Fruit fly (Drosophila melanogaster) whole organism, embryonic: ENCODE results near the gene eas.

Source experiments
- Ada2b ChIP-seq: fragments of 200-800 bp; sonication (Bioruptor generic); IDR thresholded peaks from 2 replicates; pipeline ENCODE4 v1.3.6; 2022; ENCODE audit warnings: missing biosample characterization, missing genetic modification characterization
- Aef1 ChIP-seq: fragments of 200-800 bp; sonication (Bioruptor generic); IDR thresholded peaks from 3 replicates; pipeline ENCODE4 v1.3.6; 2022; ENCODE audit warnings: missing biosample characterization, missing genetic modification characterization
- B-H1 ChIP-seq: fragments of 200-800 bp; sonication (Bioruptor generic); IDR thresholded peaks from 3 replicates; pipeline ENCODE4 v1.3.6; 2022; ENCODE audit warnings: missing biosample characterization, missing genetic modification characterization
- CG10321 ChIP-seq: fragments of 200-800 bp; sonication (Bioruptor generic); IDR thresholded peaks from 2 replicates; pipeline ENCODE4 v1.3.6; 2022; ENCODE audit warnings: missing biosample characterization, missing genetic modification characterization
- CG10462 ChIP-seq: fragments of 200-800 bp; sonication (Bioruptor generic); optimal IDR thresholded peaks from 2 replicates; lab custom pipeline; 2016; ENCODE audit warnings: missing biosample characterization, missing genetic modification characterization
- CG10543 ChIP-seq: fragments of 200-800 bp; sonication (Bioruptor generic); optimal IDR thresholded peaks from 3 replicates; lab custom pipeline; 2017; ENCODE audit warnings: missing biosample characterization, mild to moderate bottlenecking, missing genetic modification characterization, moderate library complexity
- CG11085 ChIP-seq: fragments of 200-800 bp; sonication (Bioruptor generic); IDR thresholded peaks from 2 replicates; pipeline ENCODE4 v1.3.6; 2022; ENCODE audit warnings: missing biosample characterization, missing genetic modification characterization
- CG11504 ChIP-seq: fragments of 200-800 bp; sonication (Bioruptor generic); optimal IDR thresholded peaks from 3 replicates; lab custom pipeline; 2019; ENCODE audit warnings: missing biosample characterization, mild to moderate bottlenecking, missing genetic modification characterization, moderate library complexity
- CG14014 ChIP-seq: fragments of 200-800 bp; sonication (Bioruptor generic); IDR thresholded peaks from 2 replicates; pipeline ENCODE4 v1.3.6; 2022; ENCODE audit warnings: missing biosample characterization, missing genetic modification characterization
- CG14050 ChIP-seq: fragments of 200-800 bp; sonication (Bioruptor generic); IDR thresholded peaks from 3 replicates; pipeline ENCODE4 v1.3.6; 2022; ENCODE audit warnings: missing biosample characterization, missing genetic modification characterization
- CG15269 ChIP-seq: fragments of 200-800 bp; sonication (Bioruptor generic); optimal IDR thresholded peaks from 2 replicates; lab custom pipeline; 2018; ENCODE audit warnings: missing biosample characterization, mild to moderate bottlenecking, missing genetic modification characterization, moderate library complexity
- CG18011 ChIP-seq: fragments of 200-800 bp; sonication (Bioruptor generic); optimal IDR thresholded peaks from 2 replicates; lab custom pipeline; 2017; ENCODE audit warnings: missing biosample characterization, missing genetic modification characterization, mild to moderate bottlenecking, moderate library complexity, missing genotype
- CG1832 ChIP-seq: fragments of 200-800 bp; sonication (Bioruptor generic); optimal IDR thresholded peaks from 2 replicates; lab custom pipeline; 2017; ENCODE audit warnings: missing biosample characterization, mild to moderate bottlenecking, missing genetic modification characterization, inconsistent platforms
- CG2129 ChIP-seq: fragments of 200-800 bp; sonication (Bioruptor generic); IDR thresholded peaks from 2 replicates; pipeline ENCODE4 v1.3.6; 2022; ENCODE audit warnings: missing biosample characterization, missing genetic modification characterization; ENCODE audit not compliant: partially characterized antibody
- CG31365 ChIP-seq: fragments of 200-800 bp; sonication (Bioruptor generic); optimal IDR thresholded peaks from 2 replicates; lab custom pipeline; 2018; ENCODE audit warnings: missing biosample characterization, mild to moderate bottlenecking, missing genetic modification characterization
- CG32767 ChIP-seq: fragments of 200-800 bp; sonication (Bioruptor generic); IDR thresholded peaks from 2 replicates; pipeline ENCODE4 v1.3.6; 2022; ENCODE audit warnings: missing biosample characterization, missing genetic modification characterization
- CG3281 ChIP-seq: fragments of 200-800 bp; sonication (Bioruptor generic); optimal IDR thresholded peaks from 3 replicates; lab custom pipeline; 2017; ENCODE audit warnings: missing biosample characterization, mild to moderate bottlenecking, missing genetic modification characterization
- CG4328 ChIP-seq: fragments of 200-800 bp; sonication (Bioruptor generic); optimal IDR thresholded peaks from 3 replicates; lab custom pipeline; 2017; ENCODE audit warnings: missing biosample characterization, missing genetic modification reagents, missing genetic modification characterization
- CG5180 ChIP-seq: fragments of 200-800 bp; sonication (Bioruptor generic); optimal IDR thresholded peaks from 3 replicates; lab custom pipeline; 2017; ENCODE audit warnings: missing biosample characterization, missing genetic modification characterization, mild to moderate bottlenecking, moderate library complexity, missing genetic modification reagents
- CG9797 ChIP-seq: fragments of 200-800 bp; sonication (Bioruptor generic); optimal IDR thresholded peaks from 3 replicates; lab custom pipeline; 2018; ENCODE audit warnings: missing biosample characterization, mild to moderate bottlenecking, missing genetic modification characterization
- Chrac-16 ChIP-seq: fragments of 200-800 bp; sonication (Bioruptor generic); optimal IDR thresholded peaks from 3 replicates; lab custom pipeline; 2016; ENCODE audit warnings: missing biosample characterization, missing genetic modification characterization
- Dip3 ChIP-seq: fragments of 200-800 bp; sonication (Bioruptor generic); optimal IDR thresholded peaks from 3 replicates; lab custom pipeline; 2016; ENCODE audit warnings: missing biosample characterization, missing genetic modification characterization
- Doc3 ChIP-seq: fragments of 200-800 bp; sonication (Bioruptor generic); IDR thresholded peaks from 3 replicates; pipeline ENCODE4 v1.3.6; 2022; ENCODE audit warnings: missing biosample characterization, missing genetic modification characterization; ENCODE audit not compliant: partially characterized antibody
- Eip74EF ChIP-seq, 2 experiments: fragments of 200-800 bp in 1 of 2; fragments of >200 bp in 1 of 2; sonication (Bioruptor generic) in 1 of 2; optimal IDR thresholded peaks; 2 replicates each; lab custom pipeline; 2017 to 2019; ENCODE audit warnings: missing biosample characterization in 2 of 2, missing genetic modification characterization in 2 of 2, mild to moderate bottlenecking in 1 of 2, moderate library complexity in 1 of 2
- Ets65A ChIP-seq: fragments of 200-800 bp; sonication (Bioruptor generic); peaks from one replicate; lab custom pipeline; 2016; ENCODE audit warnings: missing biosample characterization, missing genetic modification characterization
- Fer2 ChIP-seq: fragments of 200-800 bp; sonication (Bioruptor generic); optimal IDR thresholded peaks from 2 replicates; lab custom pipeline; 2018; ENCODE audit warnings: missing biosample characterization, mild to moderate bottlenecking, missing genetic modification characterization, moderate library complexity
- Gsc ChIP-seq: fragments of 200-800 bp; sonication (Bioruptor generic); IDR thresholded peaks from 2 replicates; pipeline ENCODE4 v1.3.6; 2022; ENCODE audit warnings: missing biosample characterization, missing genetic modification characterization
- Hr39 ChIP-seq: fragments of >200 bp; optimal IDR thresholded peaks from 2 replicates; lab custom pipeline; 2017
- NFAT ChIP-seq: fragments of 200-800 bp; sonication (Bioruptor generic); IDR thresholded peaks from 2 replicates; pipeline ENCODE4 v1.3.6; 2022; ENCODE audit warnings: missing biosample characterization, missing genetic modification characterization
- Oli ChIP-seq: fragments of 200-800 bp; sonication (Bioruptor generic); optimal IDR thresholded peaks from 2 replicates; lab custom pipeline; 2018; ENCODE audit warnings: missing biosample characterization, mild to moderate bottlenecking, missing genetic modification characterization, moderate library complexity
- Sry-β ChIP-seq: fragments of 200-800 bp; sonication (Bioruptor generic); optimal IDR thresholded peaks from 2 replicates; lab custom pipeline; 2018; ENCODE audit warnings: missing biosample characterization, mild to moderate bottlenecking, missing genetic modification characterization, moderate library complexity
- Xrp1 ChIP-seq: fragments of 200-800 bp; sonication (Bioruptor generic); IDR thresholded peaks from 2 replicates; pipeline ENCODE4 v1.3.6; 2022; ENCODE audit warnings: missing biosample characterization, missing genetic modification characterization
- bcd ChIP-seq: fragments of 200-800 bp; sonication (Bioruptor generic); optimal IDR thresholded peaks from 2 replicates; lab custom pipeline; 2017; ENCODE audit warnings: missing biosample characterization, mild to moderate bottlenecking, missing genetic modification characterization
- chif ChIP-seq, 2 experiments: fragments of 200-800 bp; sonication (Bioruptor generic); optimal IDR thresholded peaks; 3 replicates each; lab custom pipeline; 2016; ENCODE audit warnings: missing biosample characterization in 2 of 2, missing genetic modification characterization in 2 of 2
- ci ChIP-seq: fragments of 200-800 bp; sonication (Bioruptor generic); IDR thresholded peaks from 3 replicates; pipeline ENCODE4 v1.3.6; 2022; ENCODE audit warnings: missing biosample characterization, missing genetic modification characterization
- crp ChIP-seq, 2 experiments: fragments of 200-800 bp; sonication (Bioruptor generic); optimal IDR thresholded peaks; 2 replicates in 1 of 2; 3 replicates in 1 of 2; lab custom pipeline; 2017; ENCODE audit warnings: missing biosample characterization in 2 of 2, missing genetic modification characterization in 2 of 2, mild to moderate bottlenecking in 1 of 2, moderate library complexity in 1 of 2
- dmrt99B ChIP-seq: fragments of 200-800 bp; sonication (Bioruptor generic); optimal IDR thresholded peaks from 2 replicates; lab custom pipeline; 2018; ENCODE audit warnings: missing biosample characterization, mild to moderate bottlenecking, missing genetic modification characterization, moderate library complexity
- ewg ChIP-seq: fragments of 200-800 bp; sonication (Bioruptor generic); optimal IDR thresholded peaks from 3 replicates; lab custom pipeline; 2017; ENCODE audit warnings: mild to moderate bottlenecking, missing biosample characterization, missing genetic modification reagents, missing genetic modification characterization
- gcm ChIP-seq: fragments of 200-800 bp; sonication (Bioruptor generic); optimal IDR thresholded peaks from 2 replicates; lab custom pipeline; 2019; ENCODE audit warnings: missing biosample characterization, mild to moderate bottlenecking, missing genetic modification characterization, moderate library complexity
- gt ChIP-seq: fragments of 200-800 bp; sonication (Bioruptor generic); IDR thresholded peaks from 2 replicates; pipeline ENCODE4 v1.3.6; 2022; ENCODE audit warnings: missing biosample characterization, missing genetic modification characterization
- hkb ChIP-seq, 2 experiments: fragments of 200-800 bp in 1 of 2; fragments of >200 bp in 1 of 2; sonication (Bioruptor generic) in 1 of 2; IDR thresholded peaks in 1 of 2; optimal IDR thresholded peaks in 1 of 2; 2 replicates each; pipeline versions ENCODE4 v1.3.6 to Lab custom; 2017 to 2022; ENCODE audit warnings: missing biosample characterization in 1 of 2, missing genetic modification characterization in 1 of 2
- lmd ChIP-seq: fragments of 200-800 bp; sonication (Bioruptor generic); IDR thresholded peaks from 2 replicates; pipeline ENCODE4 v1.3.6; 2022; ENCODE audit warnings: missing biosample characterization, missing genetic modification characterization
- lola ChIP-seq, 3 experiments: fragments of >200 bp in 2 of 3; fragments of 200-800 bp in 1 of 3; sonication (Bioruptor generic) in 1 of 3; optimal IDR thresholded peaks; 2 replicates each; lab custom pipeline; 2017 to 2019; ENCODE audit warnings: missing biosample characterization in 3 of 3, missing genetic modification characterization in 3 of 3, mild to moderate bottlenecking in 1 of 3, moderate library complexity in 1 of 3
- odd ChIP-seq: fragments of 200-800 bp; sonication (Bioruptor generic); optimal IDR thresholded peaks from 2 replicates; lab custom pipeline; 2017; ENCODE audit warnings: missing biosample characterization, mild to moderate bottlenecking, missing genetic modification characterization
- pfk ChIP-seq: fragments of 200-800 bp; sonication (Bioruptor generic); optimal IDR thresholded peaks from 2 replicates; lab custom pipeline; 2018; ENCODE audit warnings: missing biosample characterization, mild to moderate bottlenecking, missing genetic modification characterization, moderate library complexity
- pho ChIP-seq: fragments of 200-800 bp; sonication (Bioruptor generic); optimal IDR thresholded peaks from 2 replicates; lab custom pipeline; 2016; ENCODE audit warnings: missing biosample characterization, missing genetic modification characterization
- sob ChIP-seq: fragments of 200-800 bp; sonication (Bioruptor generic); IDR thresholded peaks from 2 replicates; pipeline ENCODE4 v1.3.6; 2022; ENCODE audit warnings: missing biosample characterization, missing genetic modification characterization
- stc ChIP-seq: fragments of 200-800 bp; sonication (Bioruptor generic); IDR thresholded peaks from 2 replicates; pipeline ENCODE4 v1.3.6; 2022; ENCODE audit warnings: missing biosample characterization, missing genetic modification characterization
- sug ChIP-seq: fragments of 200-800 bp; optimal IDR thresholded peaks from 2 replicates; lab custom pipeline; 2019; ENCODE audit warnings: missing biosample characterization, mild to moderate bottlenecking, missing genetic modification characterization, moderate library complexity
- ttk ChIP-seq: fragments of 200-800 bp; sonication (Bioruptor generic); IDR thresholded peaks from 2 replicates; pipeline ENCODE4 v2.1.2; 2022; ENCODE audit warnings: missing biosample characterization, missing genetic modification characterization

eas gene

dm6 chrX:16288492-16288964 is 10.4 kb downstream of the eas start, which contains the start of the genes CG32576 and caz (continued):
- TF ChIP-seq CG15269 (tag; lab: Kevin White, UChicago), result peak; percentile 22
- TF ChIP-seq Xrp1 (GFP tag; lab: Robert Waterston, UW), result peak; percentile 36; the same call in 1 of the 2 replicates
- peak; percentile 7 for TF ChIP-seq Chrac-16
- TF ChIP-seq CG32767 (GFP tag; lab: Robert Waterston, UW), result 0 out of 2 replicates have a peak, but pooled peaks have one; percentile 20
- TF ChIP-seq dmrt99B, result no peak
- no peak for TF ChIP-seq CG4328 (GFP tag; lab: Kevin White, UChicago)
- peak; percentile 39; the same call in 1 of the 2 replicates for TF ChIP-seq sob (GFP tag; lab: Robert Waterston, UW)
- TF ChIP-seq CG14050 (GFP tag; lab: Robert Waterston, UW), result no peak
- TF ChIP-seq Oli (tag; lab: Kevin White, UChicago), result no peak
- TF ChIP-seq B-H1 (GFP tag; lab: Robert Waterston, UW), result no peak
- TF ChIP-seq pho (GFP tag; lab: Kevin White, UChicago), result peak; percentile 30
- TF ChIP-seq CG10462 (GFP tag; lab: Kevin White, UChicago), result no peak
- TF ChIP-seq CG1832 (GFP tag; lab: Kevin White, UChicago), result no peak
- peak; percentile 74 for TF ChIP-seq CG10543
- no peak for TF ChIP-seq CG10321 (GFP tag; lab: Robert Waterston, UW)
- 0 out of 3 replicates have a peak, but pooled peaks have one; percentile 30 for TF ChIP-seq ci
- no peak for TF ChIP-seq Sry-β (GFP tag; lab: Kevin White, UChicago)
- no peak for TF ChIP-seq CG14014 (GFP tag; lab: Robert Waterston, UW)
- no peak for TF ChIP-seq CG11085
- no peak for TF ChIP-seq odd (GFP tag; lab: Kevin White, UChicago)
- TF ChIP-seq lmd (GFP tag; lab: Robert Waterston, UW), result no peak
- peak in 1 of 3 experiments; percentile 1 for TF ChIP-seq lola (GFP tag; optimal IDR thresholded peaks at IDR 0.05; lab: Kevin White, UChicago)
- no peak for TF ChIP-seq hkb (optimal IDR thresholded peaks at IDR 0.05; lab: Kevin White, UChicago)
- no peak; the same call in 1 of the 2 replicates for TF ChIP-seq hkb (GFP tag; IDR thresholded peaks at IDR 0.05; lab: Robert Waterston, UW)
- no peak for TF ChIP-seq bcd
- no peak for TF ChIP-seq CG31365 (tag; lab: Kevin White, UChicago)
- no peak for TF ChIP-seq ttk (GFP tag; lab: Robert Waterston, UW)
- no peak for TF ChIP-seq Hr39 (lab: Kevin White, UChicago)
- no peak for TF ChIP-seq Eip74EF (GFP tag; optimal IDR thresholded peaks at IDR 0.05; lab: Kevin White, UChicago)
- TF ChIP-seq crp (GFP tag; optimal IDR thresholded peaks at IDR 0.05; lab: Kevin White, UChicago), result peak; percentile 2 to 88
- TF ChIP-seq Doc3 (GFP tag; lab: Robert Waterston, UW), result peak; percentile 66; the same call in 2 of the 3 replicates
- TF ChIP-seq gcm (GFP tag; lab: Kevin White, UChicago), result no peak
- no peak for TF ChIP-seq CG3281 (GFP tag; lab: Kevin White, UChicago)
- TF ChIP-seq CG18011 (GFP tag; lab: Kevin White, UChicago), result peak; percentile 40
- TF ChIP-seq gt (GFP tag; lab: Robert Waterston, UW), result no peak
- no peak for TF ChIP-seq ewg (GFP tag; lab: Kevin White, UChicago)
- no peak for TF ChIP-seq stc (GFP tag; lab: Robert Waterston, UW)
- TF ChIP-seq Fer2 (tag; lab: Kevin White, UChicago), result peak; percentile 37
- TF ChIP-seq CG11504 (tag; lab: Kevin White, UChicago), result no peak
- no peak for TF ChIP-seq Ada2b (GFP tag; lab: Robert Waterston, UW)
- TF ChIP-seq chif (GFP tag; optimal IDR thresholded peaks at IDR 0.05; lab: Kevin White, UChicago), result peak in 1 of 2 experiments; percentile 16
- TF ChIP-seq Gsc (GFP tag; lab: Robert Waterston, UW), result no peak
- TF ChIP-seq CG5180 (GFP tag; lab: Kevin White, UChicago), result no peak
- peak; percentile 58 for TF ChIP-seq Ets65A (GFP tag; lab: Kevin White, UChicago)
- no peak for TF ChIP-seq Aef1 (GFP tag; lab: Robert Waterston, UW)
- TF ChIP-seq CG9797 (GFP tag; lab: Kevin White, UChicago), result peak; percentile 23
- peak; percentile 65 for TF ChIP-seq sug
- TF ChIP-seq Dip3 (GFP tag; lab: Kevin White, UChicago), result peak; percentile 7
- TF ChIP-seq CG2129 (GFP tag; lab: Robert Waterston, UW), result peak; percentile 39; the same call in 1 of the 2 replicates
- peak; percentile 93 for TF ChIP-seq pfk (GFP tag; lab: Kevin White, UChicago)
- TF ChIP-seq NFAT (GFP tag; lab: Robert Waterston, UW), result no peak
